Worm (Caenorhabditis elegans) whole organism, L2 larva: ENCODE measurements around the gene F08D12.3.

ENCODE experiments used
- C34F6.9 ChIP-seq: fragments of 150-350 bp; optimal IDR thresholded peaks from 2 replicates; lab custom pipeline; 2014; ENCODE audit warnings: missing biosample characterization, missing genetic modification characterization
- F13H6.1 ChIP-seq: sonication (generic microtip); optimal IDR thresholded peaks from 2 replicates; lab custom pipeline; 2016; ENCODE audit warnings: missing genetic modification characterization, missing compliant biosample characterization
- R02D3.7 ChIP-seq: fragments of 150-350 bp; optimal IDR thresholded peaks from 2 replicates; lab custom pipeline; 2014; ENCODE audit warnings: missing biosample characterization, missing genetic modification characterization
- ZK546.5 ChIP-seq: sonication (generic microtip); optimal IDR thresholded peaks from 2 replicates; lab custom pipeline; 2017; ENCODE audit warnings: missing biosample characterization, missing genetic modification characterization
- alr-1 ChIP-seq: fragments of 150-350 bp; optimal IDR thresholded peaks from 2 replicates; lab custom pipeline; 2014; ENCODE audit warnings: missing biosample characterization, missing genetic modification characterization
- ama-1 ChIP-seq: fragments of 150-350 bp; optimal IDR thresholded peaks from 2 replicates; lab custom pipeline; 2018; ENCODE audit warnings: inconsistent platforms
- blmp-1 ChIP-seq: sonication (generic microtip); optimal IDR thresholded peaks from 2 replicates; lab custom pipeline; 2017; ENCODE audit warnings: missing genetic modification characterization, mild to moderate bottlenecking, missing compliant biosample characterization, antibody characterized with exemption, moderate library complexity; ENCODE audit not compliant: insufficient read depth
- ceh-82 ChIP-seq: fragments of 150-350 bp; optimal IDR thresholded peaks from 2 replicates; lab custom pipeline; 2014; ENCODE audit warnings: missing biosample characterization, missing genetic modification characterization
- crh-2 ChIP-seq: sonication (generic microtip); optimal IDR thresholded peaks from 2 replicates; lab custom pipeline; 2017; ENCODE audit warnings: missing biosample characterization, missing genetic modification characterization
- dmd-4 ChIP-seq: sonication (generic microtip); optimal IDR thresholded peaks from 2 replicates; lab custom pipeline; 2017; ENCODE audit warnings: missing biosample characterization, missing genetic modification characterization
- egl-27 ChIP-seq: sonication (generic microtip); optimal IDR thresholded peaks from 3 replicates; lab custom pipeline; 2017; ENCODE audit warnings: missing biosample characterization, missing genetic modification reagents, missing genetic modification characterization
- elt-1 ChIP-seq: fragments of 150-350 bp; optimal IDR thresholded peaks from 2 replicates; lab custom pipeline; 2014; ENCODE audit warnings: missing biosample characterization, missing genetic modification characterization
- fos-1 ChIP-seq: fragments of 150-350 bp; optimal IDR thresholded peaks from 2 replicates; lab custom pipeline; 2014; ENCODE audit warnings: missing biosample characterization, missing genetic modification characterization
- gmeb-1 ChIP-seq: fragments of 150-350 bp; optimal IDR thresholded peaks from 2 replicates; lab custom pipeline; 2014; ENCODE audit warnings: missing biosample characterization, missing genetic modification characterization
- lin-13 ChIP-seq: fragments of 150-350 bp; optimal IDR thresholded peaks from 2 replicates; lab custom pipeline; 2014; ENCODE audit warnings: missing biosample characterization, missing genetic modification reagents, missing genetic modification characterization
- lsy-2 ChIP-seq, 2 experiments: fragments of 150-350 bp in 1 of 2; sonication (generic microtip) in 1 of 2; optimal IDR thresholded peaks; 2 replicates each; lab custom pipeline; 2014 to 2017; ENCODE audit warnings: missing biosample characterization in 2 of 2, missing genetic modification characterization in 2 of 2
- mab-5 ChIP-seq: fragments of 150-350 bp; optimal IDR thresholded peaks from 2 replicates; lab custom pipeline; 2014; ENCODE audit warnings: missing biosample characterization, missing genetic modification characterization
- mbf-1 ChIP-seq: sonication (generic microtip); optimal IDR thresholded peaks from 2 replicates; lab custom pipeline; 2017; ENCODE audit warnings: missing biosample characterization, missing genetic modification characterization
- nhr-10 ChIP-seq: sonication (generic microtip); optimal IDR thresholded peaks from 2 replicates; lab custom pipeline; 2017; ENCODE audit warnings: missing biosample characterization, missing genetic modification characterization
- nhr-11 ChIP-seq: fragments of 150-350 bp; optimal IDR thresholded peaks from 2 replicates; lab custom pipeline; 2014; ENCODE audit warnings: missing biosample characterization, missing genetic modification characterization
- nhr-12 ChIP-seq: fragments of 150-350 bp; optimal IDR thresholded peaks from 2 replicates; lab custom pipeline; 2014; ENCODE audit warnings: missing biosample characterization, missing genetic modification characterization
- nhr-21 ChIP-seq: fragments of 150-350 bp; optimal IDR thresholded peaks from 2 replicates; lab custom pipeline; 2014; ENCODE audit warnings: missing biosample characterization, missing genetic modification characterization
- nhr-23 ChIP-seq: fragments of 150-350 bp; optimal IDR thresholded peaks from 2 replicates; lab custom pipeline; 2014; ENCODE audit warnings: missing biosample characterization, missing genetic modification reagents, missing genetic modification characterization
- nhr-237 ChIP-seq: fragments of 150-350 bp; optimal IDR thresholded peaks from 2 replicates; lab custom pipeline; 2014; ENCODE audit warnings: missing biosample characterization, missing genetic modification characterization
- nhr-25 ChIP-seq: fragments of 150-350 bp; sonication (generic microtip); optimal IDR thresholded peaks from 3 replicates; lab custom pipeline; 2014; ENCODE audit warnings: missing biosample characterization, missing genetic modification characterization
- nhr-6 ChIP-seq: fragments of 150-350 bp; optimal IDR thresholded peaks from 2 replicates; lab custom pipeline; 2014; ENCODE audit warnings: missing biosample characterization, missing genetic modification characterization
- sem-4 ChIP-seq: fragments of 150-350 bp; optimal IDR thresholded peaks from 2 replicates; lab custom pipeline; 2014; ENCODE audit warnings: missing biosample characterization, missing genetic modification reagents, missing genetic modification characterization
- sma-3 ChIP-seq: sonication (generic microtip); optimal IDR thresholded peaks from 2 replicates; lab custom pipeline; 2016; ENCODE audit warnings: missing genetic modification reagents, missing genetic modification characterization, missing compliant biosample characterization
- snpc-4 ChIP-seq: fragments of 150-350 bp; optimal IDR thresholded peaks from 2 replicates; lab custom pipeline; 2014; ENCODE audit warnings: missing biosample characterization, missing genetic modification characterization
- unc-55 ChIP-seq: fragments of 150-350 bp; sonication (generic microtip); optimal IDR thresholded peaks from 3 replicates; lab custom pipeline; 2014; ENCODE audit warnings: missing biosample characterization, missing genetic modification reagents, missing genetic modification characterization
- zag-1 ChIP-seq: fragments of 150-350 bp; optimal IDR thresholded peaks from 2 replicates; lab custom pipeline; 2014; ENCODE audit warnings: missing biosample characterization, missing genetic modification characterization
- ztf-1 ChIP-seq: fragments of 200-800 bp; sonication (Bioruptor generic); conservative IDR thresholded peaks from 2 replicates; pipeline ENCODE4 v1.3.6; 2022; ENCODE audit warnings: missing genetic modification characterization, missing compliant biosample characterization
- ztf-11 ChIP-seq: sonication (generic microtip); optimal IDR thresholded peaks from 2 replicates; lab custom pipeline; 2017; ENCODE audit warnings: missing biosample characterization, missing genetic modification characterization

Gene F08D12.3

ce11 chrII:2787849-2788248 lies 8.5 kb downstream of the F08D12.3 start:
- TF ChIP-seq nhr-10 (tag; lab: Kevin White, UChicago) = no peak
- TF ChIP-seq nhr-11 (tag; lab: Kevin White, UChicago) = no peak
- no peak for TF ChIP-seq sem-4 (tag; lab: Kevin White, UChicago)
- no peak for TF ChIP-seq nhr-237
- no peak for TF ChIP-seq ztf-11 (tag; lab: Kevin White, UChicago)
- TF ChIP-seq nhr-23 (tag; lab: Kevin White, UChicago) = no peak
- TF ChIP-seq elt-1 (tag; lab: Kevin White, UChicago) = no peak
- no peak for TF ChIP-seq unc-55
- TF ChIP-seq, all 48 proteins: peak for 0

ce11 chrII:2791693-2792092 lies 12.3 kb downstream of the F08D12.3 start:
- TF ChIP-seq nhr-25 (tag; lab: Kevin White, UChicago) = no peak
- no peak for TF ChIP-seq nhr-23 (tag; lab: Kevin White, UChicago)
- no peak for TF ChIP-seq nhr-12 (tag; lab: Kevin White, UChicago)
- no peak for TF ChIP-seq nhr-11 (tag; lab: Kevin White, UChicago)
- TF ChIP-seq zag-1 (tag; lab: Kevin White, UChicago) = no peak
- TF ChIP-seq nhr-21 = no peak
- TF ChIP-seq snpc-4 = no peak
- TF ChIP-seq ZK546.5 (tag; lab: Kevin White, UChicago) = no peak
- TF ChIP-seq sem-4 (tag; lab: Kevin White, UChicago) = no peak
- TF ChIP-seq C34F6.9 (tag; lab: Kevin White, UChicago) = no peak

ce11 chrII:2795413-2795812 lies 16.1 kb downstream of the F08D12.3 start:
- TF ChIP-seq nhr-237 (no peak), fos-1 (no peak), mab-5 (tag; lab: Kevin White, UChicago) (no peak), blmp-1 (tag; lab: Kevin White, UChicago) (no peak), snpc-4 (no peak), nhr-6 (tag; lab: Kevin White, UChicago) (no peak), nhr-21 (no peak), nhr-25 (tag; lab: Kevin White, UChicago) (no peak), sem-4 (tag; lab: Kevin White, UChicago) (no peak), unc-55 (no peak), egl-27 (tag; lab: Kevin White, UChicago) (no peak), crh-2 (tag; lab: Kevin White, UChicago) (no peak), nhr-10 (tag; lab: Kevin White, UChicago) (no peak), lin-13 (GFP tag; lab: Kevin White, UChicago) (no peak), ama-1 (lab: Kevin White, UChicago) (no peak), alr-1 (tag; lab: Kevin White, UChicago) (no peak), ztf-1 (GFP tag; lab: Robert Waterston, UW) (no peak), mbf-1 (tag; lab: Kevin White, UChicago) (no peak)

ce11 chrII:2796431-2796830 lies 17.1 kb downstream of the F08D12.3 start:
- TF ChIP-seq sma-3 (no peak), elt-1 (tag; lab: Kevin White, UChicago) (no peak), R02D3.7 (tag; lab: Kevin White, UChicago) (no peak), C34F6.9 (tag; lab: Kevin White, UChicago) (no peak), lsy-2 (tag; optimal IDR thresholded peaks at IDR 0.05; lab: Kevin White, UChicago) (no peak), crh-2 (tag; lab: Kevin White, UChicago) (no peak), ceh-82 (tag; lab: Kevin White, UChicago) (no peak), nhr-11 (tag; lab: Kevin White, UChicago) (no peak)

- TF ChIP-seq ceh-82 (tag; lab: Kevin White, UChicago) (no peak), sem-4 (tag; lab: Kevin White, UChicago) (no peak), ama-1 (lab: Kevin White, UChicago) (no peak), elt-1 (tag; lab: Kevin White, UChicago) (no peak), gmeb-1 (tag; lab: Kevin White, UChicago) (no peak), dmd-4 (tag; lab: Kevin White, UChicago) (no peak), F13H6.1 (tag; lab: Kevin White, UChicago) (no peak), zag-1 (tag; lab: Kevin White, UChicago) (no peak), egl-27 (tag; lab: Kevin White, UChicago) (no peak), nhr-10 (tag; lab: Kevin White, UChicago) (no peak)
Measured at ce11 chrII:2797951-2798350, 18.6 kb downstream of the F08D12.3 start.
